Fruit fly (Drosophila melanogaster): ENCODE data around the gene CG2211.

Gene CG2211

DNA sequence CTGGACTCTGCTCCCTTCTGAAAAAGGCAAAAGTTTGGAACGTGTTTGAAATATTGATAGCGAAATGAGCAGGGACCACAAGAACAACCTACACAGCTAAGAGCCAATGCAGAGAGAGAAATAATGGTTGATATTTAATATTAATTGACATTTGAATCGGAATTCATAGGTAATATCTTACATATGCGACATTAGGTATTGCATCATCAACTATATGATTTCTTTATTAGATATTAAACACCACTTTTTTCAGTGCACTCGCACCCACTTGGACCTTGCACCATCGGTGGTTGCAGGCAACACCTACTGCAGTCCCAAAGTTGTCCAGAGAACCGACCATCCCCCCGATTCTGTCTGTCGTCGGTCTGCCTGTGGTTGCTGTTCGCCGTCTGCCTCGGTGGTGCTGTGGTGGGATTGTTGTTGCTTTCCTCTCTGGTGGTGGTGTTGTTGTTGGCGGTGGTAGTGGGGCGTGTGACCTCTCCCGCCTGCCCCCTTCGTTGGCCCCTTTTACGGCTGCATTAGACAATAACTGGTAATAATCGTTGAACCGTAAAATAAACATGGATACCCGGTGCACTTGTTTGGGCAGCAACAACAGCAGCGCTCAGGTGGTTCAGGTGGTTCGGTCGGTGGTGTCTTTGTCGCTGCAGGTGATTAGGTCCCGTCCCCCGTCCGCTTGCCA, 43.8 kb upstream of the CG2211 start (continued):
- TF ChIP-seq Dip3 (GFP tag; optimal IDR thresholded peaks at IDR 0.05) (no peak), sna (GFP tag; IDR thresholded peaks at IDR 0.05; ENCODE audit: partially characterized antibody) (no peak), CG7357 (GFP tag; IDR thresholded peaks at IDR 0.05) (peak; percentile 63; the same call in 1 of the 3 replicates), gcm2 (GFP tag; optimal IDR thresholded peaks at IDR 0.05) (no peak), Hmr (GFP tag; optimal IDR thresholded peaks at IDR 0.05) (peak; percentile 51)

DNA sequence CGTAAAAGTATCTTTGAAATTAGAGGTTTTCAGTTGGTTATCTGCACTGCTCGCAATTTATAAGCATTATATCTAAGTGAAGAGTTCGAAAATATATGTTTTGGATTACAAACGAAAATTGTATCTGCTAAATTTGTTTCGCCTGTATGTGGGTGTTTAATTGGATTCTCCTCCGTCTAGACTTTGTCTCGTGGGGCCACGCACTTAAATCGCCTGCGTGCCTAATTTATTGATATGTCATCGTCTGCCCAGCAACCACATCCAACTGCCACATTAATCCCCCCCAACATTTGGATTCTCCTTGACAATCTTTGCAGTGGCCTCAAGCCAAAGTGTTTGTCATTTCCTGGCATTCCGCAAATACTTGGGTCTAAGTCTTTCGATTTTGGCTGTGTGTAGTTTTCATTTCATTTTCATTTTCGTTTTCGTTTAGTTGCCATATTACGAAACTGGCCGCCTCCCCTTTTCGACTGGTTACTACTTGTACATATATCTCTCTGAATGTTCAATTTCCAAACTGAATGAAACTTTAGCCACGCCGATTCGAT, 43.0 kb upstream of the CG2211 start:
- TF ChIP-seq CG6175 (GFP tag; IDR thresholded peaks at IDR 0.05), result no peak
- TF ChIP-seq CG9727 (GFP tag; optimal IDR thresholded peaks at IDR 0.05), result no peak
- TF ChIP-seq CG12769 (tag; optimal IDR thresholded peaks at IDR 0.05), result peak; percentile 46
- TF ChIP-seq B-H1 (GFP tag; IDR thresholded peaks at IDR 0.05), result no peak
- no peak for TF ChIP-seq nau (GFP tag; optimal IDR thresholded peaks at IDR 0.05)
- no peak for TF ChIP-seq CG4707 (GFP tag; optimal IDR thresholded peaks at IDR 0.05)
- no peak for TF ChIP-seq CG14710 (tag; optimal IDR thresholded peaks at IDR 0.05)
- TF ChIP-seq cg (GFP tag; optimal IDR thresholded peaks at IDR 0.05), result no peak
- no peak for TF ChIP-seq Hsf (GFP tag; optimal IDR thresholded peaks at IDR 0.05)
- TF ChIP-seq nom (GFP tag; optimal IDR thresholded peaks at IDR 0.05), result no peak
- TF ChIP-seq CG7372 (GFP tag; IDR thresholded peaks at IDR 0.05), result no peak
- no peak for TF ChIP-seq CG7928 (GFP tag; optimal IDR thresholded peaks at IDR 0.05)
- TF ChIP-seq ash1 (GFP tag; optimal IDR thresholded peaks at IDR 0.05), result no peak
- no peak for TF ChIP-seq chm (GFP tag; IDR thresholded peaks at IDR 0.05)
- no peak for TF ChIP-seq CG18619 (GFP tag; optimal IDR thresholded peaks at IDR 0.05)
- TF ChIP-seq chinmo (GFP tag; IDR thresholded peaks at IDR 0.05; ENCODE audit: partially characterized antibody), result peak; percentile 49; the same call in 1 of the 4 replicates
- peak; percentile 62; the same call in 1 of the 3 replicates for TF ChIP-seq sr (GFP tag; IDR thresholded peaks at IDR 0.05)
- TF ChIP-seq CG13894 (tag; optimal IDR thresholded peaks at IDR 0.05), result peak; percentile 4
- TF ChIP-seq caup (GFP tag; optimal IDR thresholded peaks at IDR 0.05; ENCODE audit: severe bottlenecking), result no peak
- peak; percentile 4 for TF ChIP-seq abd-A (tag; optimal IDR thresholded peaks at IDR 0.05)
- TF ChIP-seq Med (GFP tag), result peak; percentile 78
- no peak for TF ChIP-seq CG12659 (GFP tag; optimal IDR thresholded peaks at IDR 0.05)
- TF ChIP-seq Rx (GFP tag; IDR thresholded peaks at IDR 0.05), result no peak
- no peak for TF ChIP-seq odd (GFP tag; optimal IDR thresholded peaks at IDR 0.05)
- TF ChIP-seq CG13287 (GFP tag; IDR thresholded peaks at IDR 0.05; ENCODE audit: partially characterized antibody), result no peak
- TF ChIP-seq mld (GFP tag; IDR thresholded peaks at IDR 0.05; ENCODE audit: partially characterized antibody), result no peak
- no peak for TF ChIP-seq Mrtf (GFP tag; IDR thresholded peaks at IDR 0.05)
- TF ChIP-seq CG4424 (GFP tag; optimal IDR thresholded peaks at IDR 0.05), result no peak
- peak; percentile 98 for TF ChIP-seq sd (tag; optimal IDR thresholded peaks at IDR 0.05)
- TF ChIP-seq Oaz (GFP tag; IDR thresholded peaks at IDR 0.05), result no peak
- no peak for TF ChIP-seq Drgx (GFP tag; IDR thresholded peaks at IDR 0.05)

All from whole organism, embryonic.